Worm (Caenorhabditis elegans) whole organism, L4 larva: ENCODE data around the gene kvs-2.

Experiments used
- dpl-1 ChIP-seq: fragments of 150-350 bp; optimal IDR thresholded peaks from 2 replicates; lab custom pipeline; 2014; ENCODE audit warnings: missing biosample characterization, missing genetic modification reagents, missing genetic modification characterization
- php-3 ChIP-seq: fragments of 200-800 bp; sonication (Bioruptor generic); IDR thresholded peaks from 2 replicates; pipeline ENCODE4 v1.3.6; 2022; ENCODE audit warnings: missing genetic modification reagents, missing genetic modification characterization, missing compliant biosample characterization

DNA sequence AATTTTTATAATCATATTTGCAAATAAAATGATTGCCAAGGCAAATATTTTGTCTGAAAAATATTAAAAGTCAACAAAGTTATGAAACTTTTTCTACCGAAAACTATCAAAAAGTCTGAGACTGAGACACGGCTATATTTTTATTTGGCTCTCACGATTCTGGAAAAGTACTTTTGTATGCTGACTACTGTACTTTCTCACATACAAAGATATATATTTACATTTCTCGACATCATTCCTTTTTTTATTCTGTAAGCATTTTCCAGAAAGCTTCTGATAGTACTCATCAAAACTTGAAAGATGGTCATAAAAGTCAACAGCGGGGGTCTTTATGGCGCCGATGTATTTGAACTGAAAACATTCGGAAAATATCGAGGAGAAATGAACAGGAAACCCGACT, 12.3 kb downstream of the kvs-2 start, which contains the start of gene aqp-6:
- TF ChIP-seq dpl-1 (GFP tag; lab: Kevin White, UChicago) (no peak), php-3 (GFP tag; lab: Robert Waterston, UW) (no peak)
